Fruit fly (Drosophila melanogaster) whole organism, embryonic: ENCODE results near the gene Lgr3.

Experiments used
- B-H1 ChIP-seq: fragments of 200-800 bp; sonication (Bioruptor generic); IDR thresholded peaks from 3 replicates; pipeline ENCODE4 v1.3.6; 2022; ENCODE audit warnings: missing biosample characterization, missing genetic modification characterization
- Bdp1 ChIP-seq: fragments of 200-800 bp; sonication (Bioruptor generic); optimal IDR thresholded peaks from 3 replicates; lab custom pipeline; 2016; ENCODE audit warnings: missing biosample characterization, missing genetic modification characterization
- CG11504 ChIP-seq: fragments of 200-800 bp; sonication (Bioruptor generic); optimal IDR thresholded peaks from 3 replicates; lab custom pipeline; 2019; ENCODE audit warnings: missing biosample characterization, mild to moderate bottlenecking, missing genetic modification characterization, moderate library complexity
- CG13123 ChIP-seq: fragments of 200-800 bp; sonication (Bioruptor generic); optimal IDR thresholded peaks from 2 replicates; lab custom pipeline; 2016; ENCODE audit warnings: missing biosample characterization, missing genetic modification characterization
- CG13624 ChIP-seq: fragments of 200-800 bp; sonication (Bioruptor generic); optimal IDR thresholded peaks from 2 replicates; lab custom pipeline; 2016; ENCODE audit warnings: missing biosample characterization, missing genetic modification characterization
- CG13775 ChIP-seq: fragments of 200-800 bp; sonication (Bioruptor generic); optimal IDR thresholded peaks from 3 replicates; lab custom pipeline; 2017; ENCODE audit warnings: missing biosample characterization, mild to moderate bottlenecking, missing genetic modification characterization
- CG13894 ChIP-seq: fragments of 200-800 bp; sonication (Bioruptor generic); optimal IDR thresholded peaks from 3 replicates; lab custom pipeline; 2018; ENCODE audit warnings: missing biosample characterization, mild to moderate bottlenecking, missing genetic modification characterization, moderate library complexity
- CG14441 ChIP-seq: fragments of 200-800 bp; sonication (Bioruptor generic); IDR thresholded peaks from 2 replicates; pipeline ENCODE4 v1.3.6; 2022; ENCODE audit warnings: missing biosample characterization, missing genetic modification characterization
- CG14710 ChIP-seq: fragments of 200-800 bp; sonication (Bioruptor generic); optimal IDR thresholded peaks from 3 replicates; lab custom pipeline; 2019; ENCODE audit warnings: missing biosample characterization, mild to moderate bottlenecking, missing genetic modification characterization, moderate library complexity
- CG16813 ChIP-seq: fragments of 200-800 bp; sonication (Bioruptor generic); IDR thresholded peaks from 3 replicates; pipeline ENCODE4 v1.3.6; 2022; ENCODE audit warnings: missing biosample characterization, missing genetic modification characterization; ENCODE audit not compliant: partially characterized antibody
- CG17328 ChIP-seq: fragments of 200-800 bp; sonication (Bioruptor generic); IDR thresholded peaks from 2 replicates; pipeline ENCODE4 v1.3.6; 2022; ENCODE audit warnings: missing biosample characterization, missing genetic modification characterization
- CG18764 ChIP-seq: fragments of 200-800 bp; sonication (Bioruptor generic); optimal IDR thresholded peaks from 3 replicates; lab custom pipeline; 2016; ENCODE audit warnings: missing biosample characterization, missing genetic modification characterization
- CG31224 ChIP-seq: fragments of 200-800 bp; sonication (Bioruptor generic); IDR thresholded peaks from 2 replicates; pipeline ENCODE4 v1.3.6; 2022; ENCODE audit warnings: missing biosample characterization, missing genetic modification characterization
- CG3281 ChIP-seq: fragments of 200-800 bp; sonication (Bioruptor generic); optimal IDR thresholded peaks from 3 replicates; lab custom pipeline; 2017; ENCODE audit warnings: missing biosample characterization, mild to moderate bottlenecking, missing genetic modification characterization
- CG3407 ChIP-seq: fragments of 200-800 bp; sonication (Bioruptor generic); optimal IDR thresholded peaks from 2 replicates; lab custom pipeline; 2018; ENCODE audit warnings: missing biosample characterization, mild to moderate bottlenecking, missing genetic modification characterization
- CG34224 ChIP-seq: fragments of 200-800 bp; sonication (Bioruptor generic); IDR thresholded peaks from 3 replicates; pipeline ENCODE4 v1.3.6; 2022; ENCODE audit warnings: missing biosample characterization, missing genetic modification characterization; ENCODE audit not compliant: partially characterized antibody
- CG4854 ChIP-seq: fragments of 200-800 bp; sonication (Bioruptor generic); optimal IDR thresholded peaks from 2 replicates; lab custom pipeline; 2016; ENCODE audit warnings: missing biosample characterization, missing genetic modification characterization, inconsistent platforms
- CG6765 ChIP-seq: fragments of 200-800 bp; sonication (Bioruptor generic); optimal IDR thresholded peaks from 3 replicates; lab custom pipeline; 2017; ENCODE audit warnings: missing biosample characterization, mild to moderate bottlenecking, missing genetic modification characterization
- CG6813 ChIP-seq: fragments of 200-800 bp; sonication (Bioruptor generic); optimal IDR thresholded peaks from 2 replicates; lab custom pipeline; 2017; ENCODE audit warnings: missing biosample characterization, missing genetic modification characterization, mild to moderate bottlenecking, moderate library complexity, missing genetic modification reagents
- CG9437 ChIP-seq: fragments of 200-800 bp; sonication (Bioruptor generic); optimal IDR thresholded peaks from 2 replicates; lab custom pipeline; 2018; ENCODE audit warnings: missing biosample characterization, mild to moderate bottlenecking, missing genetic modification characterization
- CHES-1-like ChIP-seq: fragments of 200-800 bp; sonication (Bioruptor generic); optimal IDR thresholded peaks from 2 replicates; lab custom pipeline; 2016; ENCODE audit warnings: missing biosample characterization, missing genetic modification characterization
- Fer1 ChIP-seq: fragments of 200-800 bp; sonication (Bioruptor generic); optimal IDR thresholded peaks from 2 replicates; lab custom pipeline; 2017; ENCODE audit warnings: missing biosample characterization, mild to moderate bottlenecking, missing genetic modification characterization
- Fer2 ChIP-seq: fragments of 200-800 bp; sonication (Bioruptor generic); optimal IDR thresholded peaks from 2 replicates; lab custom pipeline; 2018; ENCODE audit warnings: missing biosample characterization, mild to moderate bottlenecking, missing genetic modification characterization, moderate library complexity
- Gug ChIP-seq: fragments of 200-800 bp; sonication (Bioruptor generic); IDR thresholded peaks from 4 replicates; pipeline ENCODE4 v1.3.6; 2022; ENCODE audit warnings: missing biosample characterization, missing genetic modification characterization
- Hr39 ChIP-seq: fragments of >200 bp; optimal IDR thresholded peaks from 2 replicates; lab custom pipeline; 2017
- Hsf ChIP-seq: fragments of 200-800 bp; sonication (Bioruptor generic); optimal IDR thresholded peaks from 3 replicates; lab custom pipeline; 2016; ENCODE audit warnings: missing biosample characterization, missing genetic modification characterization
- NK7.1 ChIP-seq: fragments of 200-800 bp; sonication (Bioruptor generic); optimal IDR thresholded peaks from 3 replicates; lab custom pipeline; 2016; ENCODE audit warnings: missing biosample characterization, missing genetic modification characterization
- Nf-YB ChIP-seq: fragments of 200-800 bp; sonication (Bioruptor generic); optimal IDR thresholded peaks from 3 replicates; lab custom pipeline; 2019; ENCODE audit warnings: missing biosample characterization, mild to moderate bottlenecking, missing genetic modification characterization, moderate library complexity
- Opbp ChIP-seq: fragments of 200-800 bp; sonication (Bioruptor generic); IDR thresholded peaks from 3 replicates; pipeline ENCODE4 v1.3.6; 2022; ENCODE audit warnings: missing biosample characterization, missing genetic modification characterization; ENCODE audit not compliant: partially characterized antibody
- aop ChIP-seq: fragments of 200-800 bp; sonication (Bioruptor generic); IDR thresholded peaks from 2 replicates; pipeline ENCODE4 v1.3.6; 2022; ENCODE audit warnings: missing biosample characterization, missing genetic modification characterization
- bcd ChIP-seq: fragments of 200-800 bp; sonication (Bioruptor generic); optimal IDR thresholded peaks from 2 replicates; lab custom pipeline; 2017; ENCODE audit warnings: missing biosample characterization, mild to moderate bottlenecking, missing genetic modification characterization
- br ChIP-seq: fragments of >200 bp; optimal IDR thresholded peaks from 2 replicates; lab custom pipeline; 2017
- bsh ChIP-seq, 2 experiments: fragments of 200-800 bp; sonication (Bioruptor generic); optimal IDR thresholded peaks; 2 replicates each; lab custom pipeline; 2017 to 2018; ENCODE audit warnings: mild to moderate bottlenecking in 2 of 2, missing biosample characterization in 2 of 2, missing genetic modification characterization in 2 of 2, moderate library complexity in 1 of 2
- cg ChIP-seq: fragments of 200-800 bp; sonication (Bioruptor generic); optimal IDR thresholded peaks from 3 replicates; lab custom pipeline; 2019; ENCODE audit warnings: missing biosample characterization, mild to moderate bottlenecking, missing genetic modification characterization, moderate library complexity
- corto ChIP-seq: fragments of 200-800 bp; sonication (Bioruptor generic); optimal IDR thresholded peaks from 2 replicates; lab custom pipeline; 2016; ENCODE audit warnings: missing biosample characterization, mild to moderate bottlenecking, missing genetic modification characterization, moderate library complexity
- dpn ChIP-seq, 2 experiments: fragments of 200-800 bp; sonication (Bioruptor generic); optimal IDR thresholded peaks; 3 replicates each; lab custom pipeline; 2016; ENCODE audit warnings: missing biosample characterization in 2 of 2, missing genetic modification characterization in 2 of 2
- dysf ChIP-seq: fragments of 200-800 bp; sonication (Bioruptor generic); IDR thresholded peaks from 3 replicates; pipeline ENCODE4 v1.3.6; 2022; ENCODE audit warnings: missing biosample characterization, missing genetic modification characterization
- gfzf ChIP-seq: fragments of 200-800 bp; sonication (Bioruptor generic); optimal IDR thresholded peaks from 2 replicates; lab custom pipeline; 2016; ENCODE audit warnings: missing biosample characterization, mild to moderate bottlenecking, missing genetic modification characterization, moderate library complexity
- gt ChIP-seq: fragments of 200-800 bp; sonication (Bioruptor generic); IDR thresholded peaks from 2 replicates; pipeline ENCODE4 v1.3.6; 2022; ENCODE audit warnings: missing biosample characterization, missing genetic modification characterization
- jing ChIP-seq: fragments of 200-800 bp; sonication (Bioruptor generic); optimal IDR thresholded peaks from 2 replicates; lab custom pipeline; 2018; ENCODE audit warnings: missing biosample characterization, mild to moderate bottlenecking, missing genetic modification characterization
- lov ChIP-seq, 2 experiments: fragments of 200-800 bp in 1 of 2; fragments of >200 bp in 1 of 2; sonication (Bioruptor generic) in 1 of 2; IDR thresholded peaks in 1 of 2; optimal IDR thresholded peaks in 1 of 2; 2 replicates in 1 of 2; 3 replicates in 1 of 2; pipeline versions ENCODE4 v1.3.6 to Lab custom; 2017 to 2022; ENCODE audit warnings: missing biosample characterization in 1 of 2, missing genetic modification characterization in 1 of 2
- otp ChIP-seq: fragments of 200-800 bp; sonication (Bioruptor generic); IDR thresholded peaks from 3 replicates; pipeline ENCODE4, ENCODE4 v1.3.6; 2022; ENCODE audit warnings: missing biosample characterization, missing genetic modification characterization
- pan ChIP-seq, 4 experiments: fragments of >200 bp in 3 of 4; fragments of 200-800 bp in 1 of 4; sonication (Bioruptor generic) in 1 of 4; optimal IDR thresholded peaks in 3 of 4; IDR thresholded peaks in 1 of 4; 2 replicates each; pipeline versions ENCODE4 v1.3.6 to Lab custom; 2017 to 2022; ENCODE audit warnings: missing biosample characterization in 2 of 4, missing genetic modification characterization in 2 of 4, mixed read lengths in 1 of 4
- phol ChIP-seq: fragments of 200-800 bp; sonication (Bioruptor generic); optimal IDR thresholded peaks from 3 replicates; lab custom pipeline; 2018; ENCODE audit warnings: missing biosample characterization, mild to moderate bottlenecking, missing genetic modification characterization, moderate library complexity
- psq ChIP-seq: fragments of 200-800 bp; sonication (Bioruptor generic); optimal IDR thresholded peaks from 2 replicates; lab custom pipeline; 2017; ENCODE audit warnings: missing biosample characterization, missing genetic modification characterization
- ranshi ChIP-seq: fragments of 200-800 bp; sonication (Bioruptor generic); IDR thresholded peaks from 2 replicates; pipeline ENCODE4 v1.3.6; 2022; ENCODE audit warnings: missing biosample characterization, missing genetic modification characterization
- stwl ChIP-seq: fragments of 200-800 bp; sonication (Bioruptor generic); optimal IDR thresholded peaks from 3 replicates; lab custom pipeline; 2018; ENCODE audit warnings: missing biosample characterization, mild to moderate bottlenecking, missing genetic modification characterization, moderate library complexity
- usp ChIP-seq: fragments of >200 bp; optimal IDR thresholded peaks from 2 replicates; lab custom pipeline; 2017; ENCODE audit warnings: missing biosample characterization, missing genetic modification characterization
- wdn ChIP-seq: fragments of 200-800 bp; sonication (Bioruptor generic); IDR thresholded peaks from 2 replicates; pipeline ENCODE4 v1.3.6; 2022; ENCODE audit warnings: missing biosample characterization, missing genetic modification characterization

The Lgr3 gene

dm6 chr3R:25684859-25685258 is 19.2 kb downstream of the Lgr3 start, which contains the start of gene RpL27 (continued):
- TF ChIP-seq CG16813 (peak; percentile 71), Opbp (peak; percentile 72), lov (optimal IDR thresholded peaks at IDR 0.05; lab: Kevin White, UChicago) (no peak), lov (GFP tag; IDR thresholded peaks at IDR 0.05; lab: Robert Waterston, UW) (peak; percentile 80; the same call in 2 of the 3 replicates), CG18764 (peak; percentile 73), stwl (peak; percentile 88), ranshi (GFP tag; lab: Robert Waterston, UW) (peak; percentile 72; the same call in 1 of the 2 replicates), NK7.1 (GFP tag; lab: Kevin White, UChicago) (peak; percentile 54), phol (tag; lab: Kevin White, UChicago) (peak; percentile 84), Fer1 (GFP tag; lab: Kevin White, UChicago) (peak; percentile 93), wdn (0 out of 2 replicates have a peak, but pooled peaks have one; percentile 52), br (lab: Kevin White, UChicago) (no peak), CG31224 (GFP tag; lab: Robert Waterston, UW) (peak; percentile 66), bcd (GFP tag; lab: Kevin White, UChicago) (peak; percentile 91), CG14710 (tag; lab: Kevin White, UChicago) (peak; percentile 85), CG17328 (peak; percentile 79), otp (GFP tag; lab: Robert Waterston, UW) (peak; percentile 87), CG6813 (GFP tag; lab: Kevin White, UChicago) (peak; percentile 90), CG14441 (peak; percentile 66), Fer2 (tag; lab: Kevin White, UChicago) (peak; percentile 72), Hr39 (lab: Kevin White, UChicago) (no peak), CG3281 (GFP tag; lab: Kevin White, UChicago) (peak; percentile 92), pan (optimal IDR thresholded peaks at IDR 0.05; lab: Kevin White, UChicago) (no peak), pan (GFP tag; optimal IDR thresholded peaks at IDR 0.05 in 1 of 2, IDR thresholded peaks at IDR 0.05 in 1 of 2) (peak in 1 of 2 experiments; percentile 74), cg (GFP tag; lab: Kevin White, UChicago) (no peak), Hsf (peak; percentile 77), Gug (GFP tag; lab: Robert Waterston, UW) (no peak), gfzf (GFP tag; lab: Kevin White, UChicago) (peak; percentile 86), CG13775 (GFP tag; lab: Kevin White, UChicago) (peak; percentile 81), bsh (GFP tag; optimal IDR thresholded peaks at IDR 0.05; lab: Kevin White, UChicago) (peak; percentile 37 to 67), corto (GFP tag; lab: Kevin White, UChicago) (peak; percentile 67), CG6765 (GFP tag; lab: Kevin White, UChicago) (peak; percentile 93), CG13624 (GFP tag; lab: Kevin White, UChicago) (peak; percentile 90), CG3407 (GFP tag; lab: Kevin White, UChicago) (peak; percentile 74), CG13123 (GFP tag; lab: Kevin White, UChicago) (peak; percentile 44), CG9437 (GFP tag; lab: Kevin White, UChicago) (peak; percentile 78), aop (no peak), dysf (GFP tag; lab: Robert Waterston, UW) (peak; percentile 72; the same call in 2 of the 3 replicates), psq (GFP tag; lab: Kevin White, UChicago) (peak; percentile 27), CG13894 (peak; percentile 74), CG4854 (GFP tag; lab: Kevin White, UChicago) (peak; percentile 83), CHES-1-like (GFP tag; lab: Kevin White, UChicago) (peak; percentile 31), B-H1 (GFP tag; lab: Robert Waterston, UW) (peak; percentile 42; the same call in 1 of the 3 replicates), gt (GFP tag; lab: Robert Waterston, UW) (no peak; the same call in 1 of the 2 replicates), usp (GFP tag; lab: Kevin White, UChicago) (no peak), Nf-YB (GFP tag; lab: Kevin White, UChicago) (peak; percentile 53), CG34224 (GFP tag; lab: Robert Waterston, UW) (peak; percentile 50; the same call in 1 of the 3 replicates), dpn (GFP tag; optimal IDR thresholded peaks at IDR 0.05; lab: Kevin White, UChicago) (peak; percentile 45 to 83), jing (GFP tag; lab: Kevin White, UChicago) (no peak), Bdp1 (GFP tag; lab: Kevin White, UChicago) (peak; percentile 59), CG11504 (tag; lab: Kevin White, UChicago) (peak; percentile 78)
